Worm (Caenorhabditis elegans): ENCODE results near the gene cut-3.

The cut-3 gene

DNA sequence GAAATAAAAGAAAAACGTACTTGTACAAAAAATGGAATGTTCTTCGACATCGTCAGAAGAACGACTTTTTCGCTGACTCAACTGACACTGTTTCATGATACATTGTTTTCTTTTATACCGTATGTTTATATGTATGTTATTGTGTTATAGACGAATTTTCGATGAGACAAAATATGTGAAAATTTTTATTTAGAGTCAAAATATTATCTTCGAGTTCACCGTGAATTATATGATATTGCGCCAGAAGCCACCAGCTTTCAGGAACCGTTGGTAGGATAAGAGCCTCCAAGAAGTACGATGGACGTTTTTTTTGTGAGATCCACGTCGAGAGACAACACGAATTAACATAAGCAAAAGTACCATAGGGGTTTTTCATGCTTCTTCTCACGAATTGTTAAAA, 9.5 kb upstream of the cut-3 start, which contains the start of gene F22B5.6:
Gene F22B5.6 (minus strand): TSS at position 101 of the 400 bp plus-strand sequence.
- TF ChIP-seq vab-7 (GFP tag; IDR thresholded peaks at IDR 0.05) (no peak), hlh-11 (tag; optimal IDR thresholded peaks at IDR 0.05) (no peak), mxl-2 (GFP tag; conservative IDR thresholded peaks at IDR 0.05) (no peak), unc-130 (GFP tag; optimal IDR thresholded peaks at IDR 0.05) (no peak), nhr-11 (tag; optimal IDR thresholded peaks at IDR 0.05) (no peak), nhr-76 (tag; optimal IDR thresholded peaks at IDR 0.05) (no peak), mxl-3 (GFP tag; optimal IDR thresholded peaks at IDR 0.05) (no peak), lir-3 (tag; optimal IDR thresholded peaks at IDR 0.05) (no peak), nhr-237 (tag; optimal IDR thresholded peaks at IDR 0.05) (no peak), F26F4.8 (GFP tag; conservative IDR thresholded peaks at IDR 0.05) (no peak), hmg-1.1 (GFP tag; IDR thresholded peaks at IDR 0.05) (no peak), mdl-1 (tag; optimal IDR thresholded peaks at IDR 0.05) (no peak), ceh-20 (GFP tag; IDR thresholded peaks at IDR 0.05) (no peak), dve-1 (tag; optimal IDR thresholded peaks at IDR 0.05; ENCODE audit: insufficient read depth) (no peak), aha-1 (tag) (no peak), arid-1 (GFP tag; conservative IDR thresholded peaks at IDR 0.05) (no peak), nhr-102 (tag; optimal IDR thresholded peaks at IDR 0.05) (no peak)

DNA sequence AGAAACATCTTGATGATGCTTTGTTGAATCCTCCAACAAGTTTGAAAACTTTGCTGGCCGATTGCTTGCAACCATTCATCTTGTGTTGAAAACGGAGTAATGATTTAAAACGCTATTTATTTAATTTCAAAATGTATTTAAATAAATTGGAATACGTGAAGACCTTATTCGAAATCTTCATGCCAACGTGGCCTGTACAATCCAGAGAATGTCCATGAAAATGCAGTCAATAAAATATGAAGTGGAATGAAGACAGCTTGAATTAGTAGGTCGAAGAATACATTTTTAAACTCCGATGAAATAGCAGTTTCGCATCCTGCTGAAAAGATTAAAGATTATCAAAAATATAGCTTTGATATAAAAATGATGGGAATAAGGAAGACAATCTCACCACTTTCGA, 7.9 kb upstream of the cut-3 start, which contains the start of gene F22B5.5:
Gene F22B5.5 (minus strand): TSS at position 101 of the 400 bp plus-strand sequence.
- TF ChIP-seq nhr-6 (tag; optimal IDR thresholded peaks at IDR 0.05) (no peak), lir-3 (tag; optimal IDR thresholded peaks at IDR 0.05) (no peak), ctbp-1 (GFP tag; IDR thresholded peaks at IDR 0.05) (no peak), Y5F2A.4 (GFP tag; optimal IDR thresholded peaks at IDR 0.05) (no peak), nhr-48 (tag; optimal IDR thresholded peaks at IDR 0.05) (no peak), ztf-11 (tag; optimal IDR thresholded peaks at IDR 0.05) (no peak), lin-39 (tag; optimal IDR thresholded peaks at IDR 0.05) (no peak), nhr-10 (tag; optimal IDR thresholded peaks at IDR 0.05) (no peak), ceh-44 (GFP tag; IDR thresholded peaks at IDR 0.05) (no peak), aha-1 (tag) (no peak), vab-7 (GFP tag; IDR thresholded peaks at IDR 0.05) (no peak), F49E8.2 (tag; optimal IDR thresholded peaks at IDR 0.05; ENCODE audit: borderline replicate concordance) (no peak), daf-19 (GFP tag; conservative IDR thresholded peaks at IDR 0.05) (no peak), nhr-28 (tag; optimal IDR thresholded peaks at IDR 0.05) (no peak), snpc-4 (tag; optimal IDR thresholded peaks at IDR 0.05) (no peak), snpc-1.2 (GFP tag; IDR thresholded peaks at IDR 0.05) (no peak), tra-1 (GFP tag; IDR thresholded peaks at IDR 0.05) (no peak), skn-1 (tag; optimal IDR thresholded peaks at IDR 0.05) (no peak), F44E2.7 (GFP tag; IDR thresholded peaks at IDR 0.05) (no peak)

DNA sequence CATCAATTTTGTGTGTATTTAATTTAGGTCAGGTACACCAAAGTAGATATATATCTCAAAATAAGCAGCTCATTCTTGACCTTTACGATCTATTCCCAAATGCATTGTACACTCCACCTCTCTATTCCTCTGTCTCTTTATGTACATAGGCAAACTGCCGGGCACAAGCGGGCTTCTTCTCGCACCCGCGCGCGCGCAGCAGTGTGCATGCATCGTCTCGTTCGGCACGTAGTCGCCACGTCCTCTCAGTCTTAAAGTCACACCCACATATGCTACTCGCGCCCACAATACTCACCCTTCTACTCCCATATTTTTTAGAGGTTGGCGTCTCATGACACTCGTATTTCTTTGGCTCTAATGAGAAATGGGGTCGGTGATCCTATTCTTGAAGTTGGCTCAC, 4.8 kb upstream of the cut-3 start:
- peak; percentile 32 for TF ChIP-seq hlh-30 (tag; optimal IDR thresholded peaks at IDR 0.05; ENCODE audit: insufficient read depth)
- TF ChIP-seq mep-1 (tag; optimal IDR thresholded peaks at IDR 0.05), result peak; percentile 18
- no peak for TF ChIP-seq R02D3.7 (tag; optimal IDR thresholded peaks at IDR 0.05)
- TF ChIP-seq set-16 (GFP tag; IDR thresholded peaks at IDR 0.05), result peak; percentile 32; the same call in 1 of the 2 replicates
- TF ChIP-seq aha-1 (tag), result peak; percentile 100
- TF ChIP-seq arid-1 (GFP tag; conservative IDR thresholded peaks at IDR 0.05), result no peak
- no peak for TF ChIP-seq daf-12 (tag; optimal IDR thresholded peaks at IDR 0.05)
- 0 out of 2 replicates have a peak, but pooled peaks have one; percentile 13 for TF ChIP-seq tra-1 (GFP tag; IDR thresholded peaks at IDR 0.05)
- TF ChIP-seq egl-43 (GFP tag; IDR thresholded peaks at IDR 0.05), result peak; percentile 34; the same call in 1 of the 2 replicates
- TF ChIP-seq nhr-28 (tag; optimal IDR thresholded peaks at IDR 0.05), result no peak
- TF ChIP-seq aly-2 (tag; optimal IDR thresholded peaks at IDR 0.05), result no peak
- TF ChIP-seq hif-1 (tag; optimal IDR thresholded peaks at IDR 0.05), result peak; percentile 94 to 99

All from whole organism, L4 larva.